Worm (Caenorhabditis elegans): ENCODE measurements around the gene spt-4.

The spt-4 gene

ce11 chrIII:86316-86715 is 16.8 kb upstream of the spt-4 start, which contains the start of gene attf-3 (continued):
- no peak for TF ChIP-seq ceh-82 (tag; optimal IDR thresholded peaks at IDR 0.05)
- TF ChIP-seq F37D6.2 (tag; optimal IDR thresholded peaks at IDR 0.05): no peak
- TF ChIP-seq lsy-2 (tag; optimal IDR thresholded peaks at IDR 0.05): peak in 1 of 2 experiments; percentile 87
- TF ChIP-seq ceh-62 (tag; optimal IDR thresholded peaks at IDR 0.05): no peak
- TF ChIP-seq T20F7.1 (GFP tag; optimal IDR thresholded peaks at IDR 0.05): no peak
- TF ChIP-seq fos-1 (tag; optimal IDR thresholded peaks at IDR 0.05): no peak
- TF ChIP-seq R02D3.7 (tag; optimal IDR thresholded peaks at IDR 0.05): no peak
- TF ChIP-seq hif-1 (tag; optimal IDR thresholded peaks at IDR 0.05): no peak
- peak; percentile 67 for TF ChIP-seq dpl-1 (GFP tag; optimal IDR thresholded peaks at IDR 0.05)
- TF ChIP-seq mdt-29 (GFP tag; IDR thresholded peaks at IDR 0.05): no peak
- peak; percentile 74 for TF ChIP-seq mes-2 (tag; optimal IDR thresholded peaks at IDR 0.05; ENCODE audit: poor library complexity, severe bottlenecking)
- TF ChIP-seq F26F4.8 (GFP tag; conservative IDR thresholded peaks at IDR 0.05): no peak
- TF ChIP-seq madf-5 (GFP tag; IDR thresholded peaks at IDR 0.05): no peak
- no peak for TF ChIP-seq pqm-1 (tag; optimal IDR thresholded peaks at IDR 0.05)
- no peak for TF ChIP-seq gei-8 (GFP tag; optimal IDR thresholded peaks at IDR 0.05)
- TF ChIP-seq dve-1 (tag; optimal IDR thresholded peaks at IDR 0.05; ENCODE audit: insufficient read depth): peak; percentile 63
- TF ChIP-seq jun-1 (tag; optimal IDR thresholded peaks at IDR 0.05): no peak
- no peak for TF ChIP-seq mxl-3 (GFP tag; optimal IDR thresholded peaks at IDR 0.05)
- no peak for TF ChIP-seq F10B5.3 (tag; optimal IDR thresholded peaks at IDR 0.05)
- no peak for TF ChIP-seq ces-1 (GFP tag; optimal IDR thresholded peaks at IDR 0.05)
- TF ChIP-seq tra-1 (GFP tag; IDR thresholded peaks at IDR 0.05): no peak
- no peak for TF ChIP-seq Y105C5A.15 (GFP tag; IDR thresholded peaks at IDR 0.05)
- peak; percentile 32 for TF ChIP-seq hlh-11 (tag; optimal IDR thresholded peaks at IDR 0.05)
- TF ChIP-seq Y48G9A.11 (GFP tag; IDR thresholded peaks at IDR 0.05): peak; percentile 96
- TF ChIP-seq nhr-77 (tag; optimal IDR thresholded peaks at IDR 0.05): peak; percentile 9
- TF ChIP-seq nhr-48 (tag; optimal IDR thresholded peaks at IDR 0.05): no peak
- no peak for TF ChIP-seq nhr-111 (GFP tag; optimal IDR thresholded peaks at IDR 0.05)
- TF ChIP-seq duxl-1 (tag; optimal IDR thresholded peaks at IDR 0.05; ENCODE audit: poor library complexity): no peak
- TF ChIP-seq nhr-10 (tag; optimal IDR thresholded peaks at IDR 0.05): no peak
- peak; percentile 65 for TF ChIP-seq fkh-10 (GFP tag; optimal IDR thresholded peaks at IDR 0.05)
- TF ChIP-seq daf-12 (tag; optimal IDR thresholded peaks at IDR 0.05): no peak
- no peak for TF ChIP-seq ama-1 (optimal IDR thresholded peaks at IDR 0.05)
- peak; percentile 40 for TF ChIP-seq nhr-6 (tag; optimal IDR thresholded peaks at IDR 0.05)
- TF ChIP-seq dmd-8 (GFP tag; IDR thresholded peaks at IDR 0.05): no peak
- no peak for TF ChIP-seq dmd-9 (GFP tag; IDR thresholded peaks at IDR 0.05)
- TF ChIP-seq tag-97 (GFP tag; IDR thresholded peaks at IDR 0.05): no peak
- TF ChIP-seq ztf-11 (tag; optimal IDR thresholded peaks at IDR 0.05): no peak
- TF ChIP-seq vab-7 (GFP tag; IDR thresholded peaks at IDR 0.05): no peak
- TF ChIP-seq T26A8.4 (GFP tag; IDR thresholded peaks at IDR 0.05): no peak
- peak; percentile 81 for TF ChIP-seq unc-130 (GFP tag; optimal IDR thresholded peaks at IDR 0.05)
- TF ChIP-seq lin-15B (tag; optimal IDR thresholded peaks at IDR 0.05): no peak
- TF ChIP-seq dmd-6 (GFP tag; IDR thresholded peaks at IDR 0.05): no peak
- peak in 1 of 2 experiments; percentile 39 for TF ChIP-seq unc-62 (GFP tag; optimal IDR thresholded peaks at IDR 0.05 in 1 of 2)
- TF ChIP-seq unc-62 (tag; optimal IDR thresholded peaks at IDR 0.05): no peak
- TF ChIP-seq zag-1 (tag; optimal IDR thresholded peaks at IDR 0.05): no peak
- no peak for TF ChIP-seq Y75B8A.6 (GFP tag; IDR thresholded peaks at IDR 0.05)
- TF ChIP-seq arid-1 (GFP tag; conservative IDR thresholded peaks at IDR 0.05): no peak
- no peak for TF ChIP-seq lir-3 (tag; optimal IDR thresholded peaks at IDR 0.05)
- no peak for TF ChIP-seq zip-2 (tag; optimal IDR thresholded peaks at IDR 0.05)
- TF ChIP-seq rbr-2 (tag; optimal IDR thresholded peaks at IDR 0.05): peak; percentile 39
- TF ChIP-seq ceh-28 (tag; optimal IDR thresholded peaks at IDR 0.05): no peak
- peak; percentile 63 for TF ChIP-seq hlh-30 (tag; optimal IDR thresholded peaks at IDR 0.05; ENCODE audit: insufficient read depth)
- no peak for TF ChIP-seq Y5F2A.4 (GFP tag; optimal IDR thresholded peaks at IDR 0.05)
